Worm (Caenorhabditis elegans): ENCODE measurements around the gene fzr-1.

- TF ChIP-seq nhr-2 (tag; optimal IDR thresholded peaks at IDR 0.05) (no peak), mab-5 (tag; optimal IDR thresholded peaks at IDR 0.05) (no peak), nhr-237 (tag; optimal IDR thresholded peaks at IDR 0.05) (no peak), lin-13 (tag; optimal IDR thresholded peaks at IDR 0.05) (no peak), ztf-11 (tag; optimal IDR thresholded peaks at IDR 0.05) (no peak)
Measured at ce11 chrII:9596401-9596800, 47.9 kb downstream of the fzr-1 start, which contains the start of gene E02H1.6.

All from whole organism, mixed stage, embryonic.